Worm (Caenorhabditis elegans): ENCODE data around the gene ugt-38.

ce11 chrV:7196498-7196966, 49.3 kb upstream of the ugt-38 start, which contains the start of gene F09G2.2:
- TF ChIP-seq ZK546.5 (tag; optimal IDR thresholded peaks at IDR 0.05) (peak; percentile 16), eor-1 (tag; optimal IDR thresholded peaks at IDR 0.05) (no peak), ceh-82 (tag; optimal IDR thresholded peaks at IDR 0.05) (peak; percentile 2), ama-1 (optimal IDR thresholded peaks at IDR 0.05) (peak; percentile 78), aly-2 (tag; optimal IDR thresholded peaks at IDR 0.05) (no peak), nhr-11 (tag; optimal IDR thresholded peaks at IDR 0.05) (no peak)
